Worm (Caenorhabditis elegans) whole organism, midembryonic: Measurements from ENCODE around the gene C02F5.10.

ENCODE experiments used
- T22C8.4 ChIP-seq: fragments of 200-800 bp; sonication (Bioruptor generic); IDR thresholded peaks from 2 replicates; pipeline ENCODE4 v1.3.6; 2022; ENCODE audit warnings: missing genetic modification characterization, missing compliant biosample characterization
- cog-1 ChIP-seq: sonication (generic microtip); optimal IDR thresholded peaks from 2 replicates; lab custom pipeline; 2016; ENCODE audit warnings: missing genetic modification characterization, missing compliant biosample characterization
- flt-1 ChIP-seq: fragments of 200-800 bp; sonication (Bioruptor generic); IDR thresholded peaks from 2 replicates; pipeline ENCODE4 v1.3.6; 2022; ENCODE audit warnings: missing genetic modification characterization, missing compliant biosample characterization
- klf-2 ChIP-seq: fragments of 200-800 bp; sonication (Bioruptor generic); conservative IDR thresholded peaks from 2 replicates; pipeline ENCODE4 v1.3.6; 2022; ENCODE audit warnings: missing genetic modification reagents, missing genetic modification characterization, missing compliant biosample characterization
- med-1 ChIP-seq: sonication (generic microtip); optimal IDR thresholded peaks from 2 replicates; lab custom pipeline; 2017; ENCODE audit warnings: missing genetic modification characterization, mild to moderate bottlenecking, missing compliant biosample characterization, antibody characterized with exemption, missing genetic modification reagents; ENCODE audit not compliant: insufficient read depth
- ref-1 ChIP-seq: fragments of 200-800 bp; sonication (Bioruptor generic); conservative IDR thresholded peaks from 2 replicates; pipeline ENCODE4 v1.3.6; 2022; ENCODE audit warnings: missing genetic modification reagents, missing genetic modification characterization, missing compliant biosample characterization
- tab-1 ChIP-seq: fragments of 200-800 bp; sonication (Bioruptor generic); IDR thresholded peaks from 2 replicates; pipeline ENCODE4 v1.3.6; 2022; ENCODE audit warnings: missing genetic modification characterization, missing compliant biosample characterization
- ztf-23 ChIP-seq: fragments of 200-800 bp; sonication (Bioruptor generic); IDR thresholded peaks from 2 replicates; pipeline ENCODE4 v1.3.6; 2022; ENCODE audit warnings: missing genetic modification reagents, missing genetic modification characterization, missing compliant biosample characterization
- ztf-29 ChIP-seq: fragments of 200-800 bp; sonication (Bioruptor generic); IDR thresholded peaks from 2 replicates; pipeline ENCODE4 v1.3.6; 2022; ENCODE audit warnings: missing genetic modification reagents, missing genetic modification characterization, missing compliant biosample characterization

C02F5.10 gene

DNA sequence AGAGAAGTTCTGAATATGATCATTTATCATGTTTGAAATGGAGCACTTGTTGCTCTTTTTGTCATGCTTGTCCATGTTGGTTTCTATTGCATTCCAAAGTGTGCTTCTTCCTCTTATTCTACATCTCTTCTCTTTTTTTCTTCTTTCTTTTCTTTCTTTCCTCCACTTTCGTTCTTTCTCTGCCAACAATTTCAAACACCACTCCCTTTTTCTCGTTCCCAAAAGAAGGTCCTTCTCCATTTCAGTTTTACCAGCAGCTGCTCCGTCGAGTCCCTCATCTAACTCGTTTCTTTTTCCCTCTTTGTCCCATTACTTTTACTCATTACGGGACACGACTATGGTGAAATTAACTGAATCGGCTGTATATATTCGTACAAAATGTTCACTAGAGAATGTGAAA is 5.7 kb upstream of the C02F5.10 start, which contains the start of gene F09G8.5:
Gene F09G8.5, plus strand, starts transcription at position 38 of the 400 bp plus-strand sequence.
- TF ChIP-seq flt-1 (no peak), T22C8.4 (no peak), klf-2 (GFP tag; lab: Robert Waterston, UW) (no peak), ztf-23 (no peak), ztf-29 (no peak), cog-1 (tag; lab: Kevin White, UChicago) (no peak), ref-1 (GFP tag; lab: Robert Waterston, UW) (no peak), med-1 (GFP tag; lab: Kevin White, UChicago) (no peak), tab-1 (GFP tag; lab: Robert Waterston, UW) (no peak)

DNA sequence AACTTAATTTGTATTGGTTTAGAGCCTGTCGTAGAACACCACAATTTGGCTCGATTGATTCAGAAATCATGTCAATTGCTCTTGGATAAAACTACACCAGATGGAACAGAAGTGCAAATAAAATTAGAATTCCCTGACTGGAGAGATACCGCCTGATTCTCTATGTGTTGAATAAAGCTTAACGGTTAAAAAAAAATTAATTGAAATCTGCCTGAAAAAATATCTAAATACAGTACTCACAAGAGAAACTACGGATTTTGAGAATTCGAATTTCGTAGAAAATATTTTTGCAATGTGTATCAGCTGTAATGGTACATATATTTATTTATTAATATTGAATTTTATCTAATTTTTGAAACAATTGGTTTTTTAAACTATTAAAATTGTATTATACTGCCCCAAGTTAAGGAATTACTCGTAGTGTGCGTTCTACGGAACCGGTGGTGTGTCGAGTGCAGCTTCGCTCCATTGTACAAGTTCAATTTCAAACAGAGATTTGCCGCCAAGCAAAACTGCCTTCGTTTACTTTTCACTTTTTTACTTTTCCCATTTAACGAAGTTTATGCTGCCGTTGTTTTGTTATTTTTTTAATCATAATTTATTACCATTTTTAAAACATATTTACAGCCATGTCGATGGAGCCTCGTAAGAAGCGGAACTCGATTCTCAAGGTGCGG is 864 bp upstream of the C02F5.10 start, which contains the start of gene knl-1:
Gene knl-1, plus strand, starts transcription at position 626 of the 677 bp plus-strand sequence.
- TF ChIP-seq ztf-29 (no peak), ztf-23 (peak; percentile 73), flt-1 (0 out of 2 replicates have a peak, but pooled peaks have one; percentile 33)

DNA sequence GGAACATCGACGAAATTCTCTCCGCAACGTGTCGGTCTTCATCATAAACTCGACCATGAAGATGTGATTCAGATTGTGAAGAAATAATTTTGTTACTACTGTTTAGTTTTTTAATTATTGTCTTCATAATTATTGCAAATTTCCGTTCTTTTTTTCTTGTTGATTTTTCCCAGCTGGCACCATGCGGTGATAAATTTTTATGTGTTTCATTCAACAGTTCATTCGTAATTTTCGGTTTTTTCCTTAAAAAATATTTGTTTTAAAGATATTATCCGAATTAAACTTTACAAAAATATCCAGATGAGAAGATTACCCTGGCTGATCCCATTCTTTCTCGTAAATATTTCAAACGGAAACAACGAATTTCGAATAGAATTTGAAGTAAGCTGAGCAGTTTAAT is 2.2 kb downstream of the C02F5.10 start, which contains the start of gene C02F5.13:
Gene C02F5.13, plus strand, starts transcription at position 301 of the 400 bp plus-strand sequence.
- no peak for TF ChIP-seq tab-1 (GFP tag; lab: Robert Waterston, UW)
- TF ChIP-seq klf-2 (GFP tag; lab: Robert Waterston, UW): no peak
- no peak for TF ChIP-seq cog-1 (tag; lab: Kevin White, UChicago)
- TF ChIP-seq med-1 (GFP tag; lab: Kevin White, UChicago): no peak
- TF ChIP-seq T22C8.4: no peak
- TF ChIP-seq flt-1: no peak
- no peak for TF ChIP-seq ref-1 (GFP tag; lab: Robert Waterston, UW)
- no peak for TF ChIP-seq ztf-29
- no peak for TF ChIP-seq ztf-23

DNA sequence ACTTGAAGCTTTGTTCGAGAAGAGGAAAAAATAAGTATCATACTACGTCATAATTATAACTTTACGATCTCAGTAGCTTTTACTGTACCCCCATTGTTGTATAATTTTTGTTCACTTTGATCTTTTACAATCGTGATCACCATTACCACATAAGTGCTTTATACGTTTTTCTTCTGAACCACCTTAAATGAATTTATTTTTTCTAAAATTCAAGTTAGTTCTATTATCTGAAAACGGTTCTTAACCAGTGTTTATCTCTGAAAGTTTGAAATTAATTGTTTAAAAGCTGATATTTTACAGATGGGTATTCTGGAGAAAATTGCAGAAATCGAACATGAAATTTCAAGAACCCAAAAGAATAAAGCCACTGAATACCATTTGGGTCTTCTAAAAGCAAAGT is 3.7 kb downstream of the C02F5.10 start, which contains the start of gene C02F5.3:
Gene C02F5.3, plus strand, starts transcription at position 301 of the 400 bp plus-strand sequence.
- TF ChIP-seq med-1 (GFP tag; lab: Kevin White, UChicago) (no peak), cog-1 (tag; lab: Kevin White, UChicago) (no peak), flt-1 (no peak), klf-2 (GFP tag; lab: Robert Waterston, UW) (no peak), ztf-23 (no peak), T22C8.4 (no peak), ref-1 (GFP tag; lab: Robert Waterston, UW) (no peak)

DNA sequence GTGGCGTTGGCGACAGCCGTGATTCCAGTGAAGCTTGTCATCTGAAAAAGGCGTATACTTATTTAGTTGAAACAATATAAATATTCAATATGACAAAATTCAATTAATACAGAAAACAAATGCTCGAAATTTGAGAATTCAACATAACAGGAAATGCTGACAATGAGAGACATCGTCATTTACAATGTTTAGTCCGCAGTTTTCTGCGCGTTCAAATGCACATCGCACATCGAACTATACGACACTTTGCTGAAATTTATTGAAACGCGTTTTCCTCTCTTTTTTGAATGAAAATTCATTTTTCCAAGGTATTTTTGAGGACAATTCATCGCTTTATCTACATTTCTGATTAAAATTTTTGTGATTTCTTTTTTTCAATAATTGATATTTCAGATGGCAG is 5.2 kb downstream of the C02F5.10 start, which contains the start of the genes pbs-6 and cids-1:
Gene pbs-6, minus strand, starts transcription at position 41 of the 400 bp plus-strand sequence.
Gene cids-1, plus strand, starts transcription at position 394 of the 400 bp plus-strand sequence.
- TF ChIP-seq tab-1 (GFP tag; lab: Robert Waterston, UW) (no peak), med-1 (GFP tag; lab: Kevin White, UChicago) (no peak), flt-1 (no peak), ztf-29 (no peak), klf-2 (GFP tag; lab: Robert Waterston, UW) (no peak), ref-1 (GFP tag; lab: Robert Waterston, UW) (no peak), cog-1 (tag; lab: Kevin White, UChicago) (no peak), T22C8.4 (no peak), ztf-23 (no peak)

DNA sequence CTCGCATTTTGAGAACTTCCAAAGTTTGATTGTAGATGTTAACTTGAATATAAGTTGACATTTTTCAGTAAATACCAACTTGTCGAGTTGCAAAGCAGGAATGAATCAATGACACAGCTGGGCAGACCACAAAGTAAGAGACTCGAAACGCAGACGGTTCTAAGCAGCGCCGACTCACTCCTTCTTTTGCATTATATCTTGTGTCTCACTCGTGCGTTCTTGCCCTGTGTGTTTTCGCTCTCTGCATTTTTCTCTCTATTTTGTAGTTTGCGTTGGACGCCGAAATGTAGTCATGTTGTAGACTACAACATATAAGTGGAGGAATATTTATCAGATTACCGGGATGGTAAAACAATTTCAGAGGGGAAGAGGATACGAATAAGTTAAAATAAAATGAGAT is 6.5 kb downstream of the C02F5.10 start, which contains the start of gene C02F5.12:
Gene C02F5.12, minus strand, starts transcription at position 221 of the 400 bp plus-strand sequence.
- no peak for TF ChIP-seq ztf-23
- no peak for TF ChIP-seq klf-2 (GFP tag; lab: Robert Waterston, UW)
- TF ChIP-seq tab-1 (GFP tag; lab: Robert Waterston, UW): no peak
- no peak for TF ChIP-seq flt-1
- no peak for TF ChIP-seq cog-1 (tag; lab: Kevin White, UChicago)
- no peak for TF ChIP-seq med-1 (GFP tag; lab: Kevin White, UChicago)
- TF ChIP-seq ztf-29: no peak
- TF ChIP-seq ref-1 (GFP tag; lab: Robert Waterston, UW): no peak
- no peak for TF ChIP-seq T22C8.4

DNA sequence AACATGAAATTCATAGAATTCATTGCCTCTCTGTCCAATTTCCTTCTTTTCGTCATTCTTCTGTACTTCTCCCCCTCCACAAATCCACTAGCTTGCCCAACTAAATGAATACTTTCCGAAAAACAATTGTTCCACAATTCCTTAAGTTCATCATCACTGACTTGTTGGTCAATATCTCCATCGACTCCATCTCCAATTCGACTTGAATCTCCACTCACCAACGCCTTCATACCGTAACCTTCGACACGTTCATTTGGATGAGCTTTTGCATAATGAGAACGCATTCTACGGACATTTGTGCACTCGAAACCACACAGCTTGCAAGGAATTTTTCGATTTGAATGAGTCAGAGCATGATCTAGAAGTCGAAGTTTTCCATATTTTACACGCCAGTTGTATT is 8.3 kb downstream of the C02F5.10 start:
- TF ChIP-seq flt-1: no peak
- no peak for TF ChIP-seq T22C8.4
- no peak for TF ChIP-seq tab-1 (GFP tag; lab: Robert Waterston, UW)
- TF ChIP-seq klf-2 (GFP tag; lab: Robert Waterston, UW): no peak
- no peak for TF ChIP-seq cog-1 (tag; lab: Kevin White, UChicago)
- TF ChIP-seq ref-1 (GFP tag; lab: Robert Waterston, UW): no peak
- no peak for TF ChIP-seq ztf-23
- TF ChIP-seq med-1 (GFP tag; lab: Kevin White, UChicago): no peak
- no peak for TF ChIP-seq ztf-29

DNA sequence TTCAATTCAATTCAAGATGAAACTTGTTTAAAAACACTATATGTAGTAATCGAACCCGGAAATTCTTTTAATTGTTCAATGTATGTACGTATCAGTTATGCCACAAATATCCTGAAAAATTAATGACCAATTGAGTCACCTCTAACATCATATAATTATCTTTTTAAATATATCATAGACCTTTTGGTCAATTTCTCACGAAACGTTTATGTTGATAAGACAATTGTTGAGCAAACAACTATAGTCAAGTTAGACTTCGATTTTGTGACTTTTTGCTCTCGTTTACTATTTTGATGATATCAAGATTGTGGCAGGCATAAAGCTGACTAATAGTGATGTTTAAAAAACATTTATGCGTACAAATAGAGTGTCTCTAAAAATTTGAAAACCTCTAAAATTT is 9.0 kb downstream of the C02F5.10 start:
- TF ChIP-seq klf-2 (GFP tag; lab: Robert Waterston, UW) (no peak), cog-1 (tag; lab: Kevin White, UChicago) (no peak)

DNA sequence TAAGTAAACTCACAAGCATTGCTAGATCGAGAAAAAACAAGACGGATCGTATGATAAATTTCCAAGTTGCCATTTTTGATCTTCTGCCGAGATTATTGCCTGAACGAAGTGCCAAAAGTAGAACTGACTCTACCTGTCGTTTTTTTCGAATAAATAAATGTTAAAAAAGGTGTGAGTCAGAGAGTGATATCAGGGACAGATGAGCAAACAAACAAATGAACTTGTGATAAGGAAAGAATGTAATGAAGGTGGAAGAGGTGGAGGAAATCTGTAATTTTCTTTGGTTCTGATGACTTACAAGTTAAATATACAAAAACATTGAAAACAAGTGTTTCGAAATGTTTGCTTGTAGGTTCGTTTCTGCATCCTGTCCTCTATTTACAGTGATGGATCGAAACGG is 10.0 kb downstream of the C02F5.10 start, which contains the start of gene tsp-1:
Gene tsp-1, minus strand, starts transcription at position 99 of the 400 bp plus-strand sequence.
- TF ChIP-seq ref-1 (GFP tag; lab: Robert Waterston, UW) (no peak), ztf-23 (no peak), T22C8.4 (no peak), klf-2 (GFP tag; lab: Robert Waterston, UW) (no peak), flt-1 (no peak)

DNA sequence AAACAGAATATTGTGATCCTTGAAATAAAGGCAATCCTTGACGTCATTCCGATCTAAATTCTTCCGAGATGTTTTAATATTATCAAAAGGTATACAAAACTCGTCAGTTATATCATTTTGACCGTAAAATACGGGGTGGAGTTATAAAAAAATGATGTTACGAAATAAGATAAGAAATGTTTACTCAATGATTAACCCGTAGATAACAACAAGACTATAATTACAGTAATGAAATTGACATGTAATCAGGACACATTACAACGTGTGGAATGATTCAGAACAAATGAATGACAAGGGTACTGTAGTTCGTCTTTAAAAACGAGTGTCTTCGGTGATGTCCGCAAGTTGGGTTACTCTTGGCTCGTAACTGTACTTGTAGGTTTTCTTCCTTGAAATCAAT is 11.5 kb downstream of the C02F5.10 start, which contains the start of gene tsp-2:
Gene tsp-2, minus strand, starts transcription at position 109 of the 400 bp plus-strand sequence.
- no peak for TF ChIP-seq med-1 (GFP tag; lab: Kevin White, UChicago)
- no peak for TF ChIP-seq ztf-23
- no peak for TF ChIP-seq flt-1
- TF ChIP-seq ref-1 (GFP tag; lab: Robert Waterston, UW): no peak
- no peak for TF ChIP-seq ztf-29
- no peak for TF ChIP-seq T22C8.4
- no peak for TF ChIP-seq klf-2 (GFP tag; lab: Robert Waterston, UW)
- TF ChIP-seq cog-1 (tag; lab: Kevin White, UChicago): no peak
